Fruit fly (Drosophila melanogaster) whole organism, embryonic: ENCODE results near the gene CG14194.

Experiments used
- Abd-B ChIP-seq: fragments of 200-800 bp; sonication (Bioruptor generic); optimal IDR thresholded peaks from 2 replicates; lab custom pipeline; 2018; ENCODE audit warnings: missing biosample characterization, mild to moderate bottlenecking, missing genetic modification characterization, moderate library complexity
- Bgb ChIP-seq: fragments of 200-800 bp; sonication (Bioruptor generic); IDR thresholded peaks from 2 replicates; pipeline ENCODE4 v1.3.6; 2022; ENCODE audit warnings: missing biosample characterization, missing genetic modification characterization; ENCODE audit not compliant: partially characterized antibody
- CG10462 ChIP-seq: fragments of 200-800 bp; sonication (Bioruptor generic); optimal IDR thresholded peaks from 2 replicates; lab custom pipeline; 2016; ENCODE audit warnings: missing biosample characterization, missing genetic modification characterization
- CG10654 ChIP-seq: fragments of 200-800 bp; sonication (Bioruptor generic); optimal IDR thresholded peaks from 2 replicates; lab custom pipeline; 2016; ENCODE audit warnings: missing biosample characterization, missing genetic modification characterization
- CG12236 ChIP-seq: fragments of 200-800 bp; sonication (Bioruptor generic); optimal IDR thresholded peaks from 2 replicates; lab custom pipeline; 2016; ENCODE audit warnings: missing biosample characterization, missing genetic modification characterization
- CG12299 ChIP-seq: fragments of 200-800 bp; sonication (Bioruptor generic); optimal IDR thresholded peaks from 2 replicates; lab custom pipeline; 2018; ENCODE audit warnings: missing biosample characterization, mild to moderate bottlenecking, missing genetic modification characterization
- CG12659 ChIP-seq: fragments of 200-800 bp; sonication (Bioruptor generic); optimal IDR thresholded peaks from 3 replicates; lab custom pipeline; 2017; ENCODE audit warnings: mild to moderate bottlenecking, missing biosample characterization, missing genetic modification reagents, missing genetic modification characterization
- CG13424 ChIP-seq: fragments of 200-800 bp; sonication (Bioruptor generic); optimal IDR thresholded peaks from 2 replicates; lab custom pipeline; 2019; ENCODE audit warnings: missing biosample characterization, mild to moderate bottlenecking, missing genetic modification characterization, moderate library complexity
- CG13775 ChIP-seq: fragments of 200-800 bp; sonication (Bioruptor generic); optimal IDR thresholded peaks from 3 replicates; lab custom pipeline; 2017; ENCODE audit warnings: missing biosample characterization, mild to moderate bottlenecking, missing genetic modification characterization
- CG17359 ChIP-seq: fragments of 200-800 bp; sonication (Bioruptor generic); optimal IDR thresholded peaks from 3 replicates; lab custom pipeline; 2018; ENCODE audit warnings: missing biosample characterization, mild to moderate bottlenecking, missing genetic modification characterization, moderate library complexity
- CG17612 ChIP-seq: fragments of 200-800 bp; sonication (Bioruptor generic); IDR thresholded peaks from 2 replicates; pipeline ENCODE4 v1.3.6; 2022; ENCODE audit warnings: missing biosample characterization, missing genetic modification characterization
- CG17912 ChIP-seq: fragments of 200-800 bp; sonication (Bioruptor generic); optimal IDR thresholded peaks from 2 replicates; lab custom pipeline; 2018; ENCODE audit warnings: missing biosample characterization, mild to moderate bottlenecking, missing genetic modification characterization
- CG2875 ChIP-seq: fragments of 200-800 bp; sonication (Bioruptor generic); optimal IDR thresholded peaks from 2 replicates; lab custom pipeline; 2017; ENCODE audit warnings: missing biosample characterization, mild to moderate bottlenecking, missing genetic modification characterization, missing genetic modification reagents
- CG2889 ChIP-seq: fragments of 200-800 bp; sonication (Bioruptor generic); IDR thresholded peaks from 3 replicates; pipeline ENCODE4 v1.3.6; 2022; ENCODE audit warnings: missing biosample characterization, missing genetic modification characterization
- CG31441 ChIP-seq: fragments of 200-800 bp; sonication (Bioruptor generic); IDR thresholded peaks from 2 replicates; pipeline ENCODE4 v1.3.6; 2022; ENCODE audit warnings: missing biosample characterization, missing genetic modification characterization
- CG3726 ChIP-seq: fragments of 200-800 bp; sonication (Bioruptor generic); IDR thresholded peaks from 3 replicates; pipeline ENCODE4, ENCODE4 v1.3.6; 2022; ENCODE audit warnings: missing biosample characterization, missing genetic modification characterization
- CG4820 ChIP-seq: fragments of 200-800 bp; sonication (Bioruptor generic); optimal IDR thresholded peaks from 3 replicates; lab custom pipeline; 2016; ENCODE audit warnings: missing biosample characterization, missing genetic modification characterization
- CG6765 ChIP-seq: fragments of 200-800 bp; sonication (Bioruptor generic); optimal IDR thresholded peaks from 3 replicates; lab custom pipeline; 2017; ENCODE audit warnings: missing biosample characterization, mild to moderate bottlenecking, missing genetic modification characterization
- CG8478 ChIP-seq: fragments of >200 bp; optimal IDR thresholded peaks from 2 replicates; lab custom pipeline; 2018
- CG9437 ChIP-seq: fragments of 200-800 bp; sonication (Bioruptor generic); optimal IDR thresholded peaks from 2 replicates; lab custom pipeline; 2018; ENCODE audit warnings: missing biosample characterization, mild to moderate bottlenecking, missing genetic modification characterization
- Dip2 ChIP-seq: fragments of 200-800 bp; sonication (Bioruptor generic); IDR thresholded peaks from 2 replicates; pipeline ENCODE4 v1.3.6; 2022; ENCODE audit warnings: missing biosample characterization, missing genetic modification characterization
- Ets65A ChIP-seq: fragments of 200-800 bp; sonication (Bioruptor generic); peaks from one replicate; lab custom pipeline; 2016; ENCODE audit warnings: missing biosample characterization, missing genetic modification characterization
- Fer1 ChIP-seq: fragments of 200-800 bp; sonication (Bioruptor generic); optimal IDR thresholded peaks from 2 replicates; lab custom pipeline; 2017; ENCODE audit warnings: missing biosample characterization, mild to moderate bottlenecking, missing genetic modification characterization
- H2.0 ChIP-seq: fragments of 200-800 bp; sonication (Bioruptor generic); IDR thresholded peaks from 2 replicates; pipeline ENCODE4 v1.3.6; 2022; ENCODE audit warnings: missing biosample characterization, missing genetic modification characterization
- HHEX ChIP-seq: fragments of 200-800 bp; sonication (Bioruptor generic); optimal IDR thresholded peaks from 3 replicates; lab custom pipeline; 2017; ENCODE audit warnings: missing biosample characterization, mild to moderate bottlenecking, missing genetic modification characterization, missing genetic modification reagents
- Oli ChIP-seq: fragments of 200-800 bp; sonication (Bioruptor generic); optimal IDR thresholded peaks from 2 replicates; lab custom pipeline; 2018; ENCODE audit warnings: missing biosample characterization, mild to moderate bottlenecking, missing genetic modification characterization, moderate library complexity
- Side ChIP-seq: fragments of 200-800 bp; sonication (Bioruptor generic); optimal IDR thresholded peaks from 2 replicates; lab custom pipeline; 2016; ENCODE audit warnings: missing biosample characterization, missing genetic modification characterization
- YL-1 ChIP-seq: fragments of 200-800 bp; sonication (Bioruptor generic); optimal IDR thresholded peaks from 3 replicates; lab custom pipeline; 2017; ENCODE audit warnings: missing biosample characterization, mild to moderate bottlenecking, missing genetic modification characterization
- btn ChIP-seq: fragments of 200-800 bp; sonication (Bioruptor generic); optimal IDR thresholded peaks from 2 replicates; lab custom pipeline; 2016; ENCODE audit warnings: missing biosample characterization, missing genetic modification characterization
- ci ChIP-seq: fragments of 200-800 bp; sonication (Bioruptor generic); IDR thresholded peaks from 3 replicates; pipeline ENCODE4 v1.3.6; 2022; ENCODE audit warnings: missing biosample characterization, missing genetic modification characterization
- crol ChIP-seq: fragments of 200-800 bp; sonication (Bioruptor generic); IDR thresholded peaks from 2 replicates; pipeline ENCODE4 v1.3.6; 2022; ENCODE audit warnings: missing biosample characterization, missing genetic modification characterization
- danr ChIP-seq: fragments of 200-800 bp; sonication (Bioruptor generic); IDR thresholded peaks from 2 replicates; pipeline ENCODE4 v1.3.6; 2022; ENCODE audit warnings: missing biosample characterization, missing genetic modification characterization
- dm ChIP-seq: fragments of 200-800 bp; sonication (Bioruptor generic); optimal IDR thresholded peaks from 3 replicates; lab custom pipeline; 2016; ENCODE audit warnings: missing biosample characterization, missing genetic modification characterization
- ewg ChIP-seq: fragments of 200-800 bp; sonication (Bioruptor generic); optimal IDR thresholded peaks from 3 replicates; lab custom pipeline; 2017; ENCODE audit warnings: mild to moderate bottlenecking, missing biosample characterization, missing genetic modification reagents, missing genetic modification characterization
- exex ChIP-seq: fragments of 200-800 bp; sonication (Bioruptor generic); optimal IDR thresholded peaks from 4 replicates; lab custom pipeline; 2018; ENCODE audit warnings: missing biosample characterization, mild to moderate bottlenecking, missing genetic modification characterization, moderate library complexity
- fru ChIP-seq: fragments of >200 bp; optimal IDR thresholded peaks from 2 replicates; lab custom pipeline; 2017
- gro ChIP-seq: fragments of 200-800 bp; sonication (Bioruptor generic); optimal IDR thresholded peaks from 2 replicates; lab custom pipeline; 2016; ENCODE audit warnings: missing biosample characterization, missing genetic modification characterization
- ham ChIP-seq: fragments of 200-800 bp; sonication (Bioruptor generic); IDR thresholded peaks from 2 replicates; pipeline ENCODE4 v1.3.6; 2022; ENCODE audit warnings: missing biosample characterization, missing genetic modification characterization
- her ChIP-seq: fragments of 200-800 bp; sonication (Bioruptor generic); optimal IDR thresholded peaks from 2 replicates; lab custom pipeline; 2016; ENCODE audit warnings: missing biosample characterization, missing genetic modification characterization
- hkb ChIP-seq, 2 experiments: fragments of 200-800 bp in 1 of 2; fragments of >200 bp in 1 of 2; sonication (Bioruptor generic) in 1 of 2; IDR thresholded peaks in 1 of 2; optimal IDR thresholded peaks in 1 of 2; 2 replicates each; pipeline versions ENCODE4 v1.3.6 to Lab custom; 2017 to 2022; ENCODE audit warnings: missing biosample characterization in 1 of 2, missing genetic modification characterization in 1 of 2
- inv ChIP-seq: fragments of 200-800 bp; sonication (Bioruptor generic); IDR thresholded peaks from 2 replicates; pipeline ENCODE4 v1.3.6; 2022; ENCODE audit warnings: missing biosample characterization, missing genetic modification characterization; ENCODE audit not compliant: partially characterized antibody
- lab ChIP-seq: fragments of 200-800 bp; sonication (Bioruptor generic); optimal IDR thresholded peaks from 3 replicates; lab custom pipeline; 2017; ENCODE audit warnings: missing biosample characterization, missing genetic modification characterization, mild to moderate bottlenecking, moderate library complexity, missing genetic modification reagents
- lola ChIP-seq, 3 experiments: fragments of >200 bp in 2 of 3; fragments of 200-800 bp in 1 of 3; sonication (Bioruptor generic) in 1 of 3; optimal IDR thresholded peaks; 2 replicates each; lab custom pipeline; 2017 to 2019; ENCODE audit warnings: missing biosample characterization in 3 of 3, missing genetic modification characterization in 3 of 3, mild to moderate bottlenecking in 1 of 3, moderate library complexity in 1 of 3
- nerfin-2 ChIP-seq: fragments of 200-800 bp; sonication (Bioruptor generic); IDR thresholded peaks from 2 replicates; pipeline ENCODE4 v1.3.6; 2022; ENCODE audit warnings: missing biosample characterization, missing genetic modification characterization; ENCODE audit not compliant: partially characterized antibody
- pho ChIP-seq: fragments of 200-800 bp; sonication (Bioruptor generic); optimal IDR thresholded peaks from 2 replicates; lab custom pipeline; 2016; ENCODE audit warnings: missing biosample characterization, missing genetic modification characterization
- tio ChIP-seq: fragments of 200-800 bp; sonication (Bioruptor generic); optimal IDR thresholded peaks from 2 replicates; lab custom pipeline; 2017; ENCODE audit warnings: missing biosample characterization, missing genetic modification characterization, inconsistent platforms
- unpg ChIP-seq: fragments of 200-800 bp; sonication (Bioruptor generic); optimal IDR thresholded peaks from 3 replicates; lab custom pipeline; 2018; ENCODE audit warnings: missing biosample characterization, mild to moderate bottlenecking, missing genetic modification characterization, moderate library complexity
- usp ChIP-seq: fragments of >200 bp; optimal IDR thresholded peaks from 2 replicates; lab custom pipeline; 2017; ENCODE audit warnings: missing biosample characterization, missing genetic modification characterization
- vvl ChIP-seq: fragments of 200-800 bp; sonication (Bioruptor generic); IDR thresholded peaks from 2 replicates; pipeline ENCODE4 v1.3.6; 2022; ENCODE audit warnings: missing biosample characterization, missing genetic modification characterization
- wor ChIP-seq: fragments of 200-800 bp; sonication (Bioruptor generic); IDR thresholded peaks from 2 replicates; pipeline ENCODE4 v1.3.6; 2022; ENCODE audit warnings: missing biosample characterization, missing genetic modification characterization

The CG14194 gene

DNA sequence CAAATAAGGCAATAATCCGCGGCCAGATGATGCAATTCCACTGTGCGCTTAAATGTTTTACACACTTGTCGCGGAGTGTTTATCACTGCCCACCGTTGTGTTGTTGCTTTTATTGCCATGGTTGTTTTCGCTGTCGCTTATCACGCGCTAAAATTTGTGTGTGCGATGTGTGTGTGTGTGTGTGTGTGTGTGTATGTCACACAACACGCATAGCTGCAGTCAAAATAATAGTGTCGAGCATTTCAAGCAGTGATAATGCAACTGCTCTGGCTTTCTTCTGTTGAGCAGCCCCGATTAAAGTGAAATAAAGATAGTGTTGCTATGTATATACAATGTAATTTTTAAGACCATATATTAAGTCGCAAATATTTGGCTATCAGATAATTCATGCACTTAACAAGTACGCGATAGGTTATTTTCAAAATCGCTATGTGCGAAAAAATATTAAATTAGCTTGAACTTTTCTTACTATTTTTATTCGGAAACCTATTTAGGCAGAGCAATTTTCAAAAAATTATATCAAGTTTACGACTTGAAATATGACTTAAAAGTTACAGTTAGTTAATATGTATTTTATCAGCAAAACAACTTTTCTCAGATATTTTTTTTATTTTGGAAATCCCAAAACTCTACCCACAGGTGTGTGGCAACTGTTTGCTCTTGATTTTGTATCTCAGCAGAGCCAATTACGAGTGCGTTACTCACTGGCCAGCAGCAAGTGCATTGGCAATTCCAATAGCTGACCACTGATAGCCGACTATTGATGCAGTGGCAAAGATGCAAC lies 27.0 kb upstream of the CG14194 start (continued):
- TF ChIP-seq CG9437, result peak; percentile 50
- TF ChIP-seq CG17359 (tag; lab: Kevin White, UChicago), result no peak
- TF ChIP-seq CG31441 (GFP tag; lab: Robert Waterston, UW), result peak; percentile 47; the same call in 1 of the 2 replicates
- no peak for TF ChIP-seq Bgb
- peak; percentile 12 for TF ChIP-seq CG6765
- no peak for TF ChIP-seq inv (GFP tag; lab: Robert Waterston, UW)
- no peak for TF ChIP-seq ewg (GFP tag; lab: Kevin White, UChicago)
- TF ChIP-seq CG13775 (GFP tag; lab: Kevin White, UChicago), result peak; percentile 43
- no peak for TF ChIP-seq gro
- TF ChIP-seq CG17912 (GFP tag; lab: Kevin White, UChicago), result no peak
- TF ChIP-seq H2.0 (GFP tag; lab: Robert Waterston, UW), result no peak
- no peak for TF ChIP-seq fru (lab: Kevin White, UChicago)
- TF ChIP-seq nerfin-2 (GFP tag; lab: Robert Waterston, UW), result no peak
- peak; percentile 29 for TF ChIP-seq Fer1 (GFP tag; lab: Kevin White, UChicago)
- no peak for TF ChIP-seq Abd-B (GFP tag; lab: Kevin White, UChicago)
- no peak for TF ChIP-seq ci (GFP tag; lab: Robert Waterston, UW)
- TF ChIP-seq CG17612 (GFP tag; lab: Robert Waterston, UW), result no peak
- no peak for TF ChIP-seq CG12236 (GFP tag; lab: Kevin White, UChicago)
- peak; percentile 21 for TF ChIP-seq tio (GFP tag; lab: Kevin White, UChicago)
- no peak for TF ChIP-seq hkb (optimal IDR thresholded peaks at IDR 0.05; lab: Kevin White, UChicago)
- no peak for TF ChIP-seq hkb (GFP tag; IDR thresholded peaks at IDR 0.05; lab: Robert Waterston, UW)
- TF ChIP-seq CG3726 (GFP tag; lab: Robert Waterston, UW), result no peak
- no peak for TF ChIP-seq crol (GFP tag; lab: Robert Waterston, UW)
- peak; percentile 34 for TF ChIP-seq lab (GFP tag; lab: Kevin White, UChicago)
- TF ChIP-seq pho (GFP tag; lab: Kevin White, UChicago), result peak; percentile 36
- no peak for TF ChIP-seq CG2889
- TF ChIP-seq CG13424 (tag; lab: Kevin White, UChicago), result peak; percentile 51
- TF ChIP-seq Dip2 (GFP tag; lab: Robert Waterston, UW), result no peak
- TF ChIP-seq YL-1 (GFP tag; lab: Kevin White, UChicago), result no peak
- peak; percentile 8 for TF ChIP-seq unpg
- no peak for TF ChIP-seq ham
- TF ChIP-seq Oli (tag; lab: Kevin White, UChicago), result peak; percentile 65
- no peak for TF ChIP-seq danr (GFP tag; lab: Robert Waterston, UW)
- peak; percentile 20 for TF ChIP-seq Ets65A
- TF ChIP-seq CG2875 (GFP tag; lab: Kevin White, UChicago), result no peak
- TF ChIP-seq usp, result no peak
- no peak for TF ChIP-seq CG12299 (tag; lab: Kevin White, UChicago)
- no peak for TF ChIP-seq CG8478 (lab: Kevin White, UChicago)
- TF ChIP-seq exex (tag; lab: Kevin White, UChicago), result no peak
- TF ChIP-seq Side, result no peak
- TF ChIP-seq vvl, result no peak
- no peak for TF ChIP-seq CG10462 (GFP tag; lab: Kevin White, UChicago)
- no peak for TF ChIP-seq her (GFP tag; lab: Kevin White, UChicago)
- no peak for TF ChIP-seq btn (GFP tag; lab: Kevin White, UChicago)
- TF ChIP-seq CG12659 (GFP tag; lab: Kevin White, UChicago), result peak; percentile 60
- peak in 1 of 3 experiments; percentile 29 for TF ChIP-seq lola (GFP tag; optimal IDR thresholded peaks at IDR 0.05; lab: Kevin White, UChicago)
- TF ChIP-seq CG4820 (GFP tag; lab: Kevin White, UChicago), result peak; percentile 30
- TF ChIP-seq HHEX (GFP tag; lab: Kevin White, UChicago), result peak; percentile 37
- TF ChIP-seq CG10654, result no peak
- TF ChIP-seq dm, result no peak
- no peak for TF ChIP-seq wor (GFP tag; lab: Robert Waterston, UW)
